Fruit fly (Drosophila melanogaster) whole organism, embryonic: Measurements from ENCODE around the gene CG7432.

Experiments used
- CG3847 ChIP-seq: fragments of 200-800 bp; sonication (Bioruptor generic); IDR thresholded peaks from 2 replicates; pipeline ENCODE4 v1.3.6; 2022; ENCODE audit warnings: missing biosample characterization, missing genetic modification characterization
- Pdp1 ChIP-seq, 2 experiments: fragments of 200-800 bp; sonication (Bioruptor generic); optimal IDR thresholded peaks; 3 replicates each; lab custom pipeline; 2016; ENCODE audit warnings: missing biosample characterization in 2 of 2, missing genetic modification characterization in 2 of 2, mild to moderate bottlenecking in 1 of 2, moderate library complexity in 1 of 2
- abd-A ChIP-seq: fragments of 200-800 bp; sonication (Bioruptor generic); optimal IDR thresholded peaks from 3 replicates; lab custom pipeline; 2019; ENCODE audit warnings: missing biosample characterization, mild to moderate bottlenecking, missing genetic modification characterization, moderate library complexity
- caup ChIP-seq: fragments of 200-800 bp; sonication (Bioruptor generic); optimal IDR thresholded peaks from 3 replicates; lab custom pipeline; 2017; ENCODE audit warnings: missing biosample characterization, mild to moderate bottlenecking, missing genetic modification characterization, moderate library complexity; ENCODE audit not compliant: severe bottlenecking
- usp ChIP-seq: fragments of >200 bp; optimal IDR thresholded peaks from 2 replicates; lab custom pipeline; 2017; ENCODE audit warnings: missing biosample characterization, missing genetic modification characterization

DNA sequence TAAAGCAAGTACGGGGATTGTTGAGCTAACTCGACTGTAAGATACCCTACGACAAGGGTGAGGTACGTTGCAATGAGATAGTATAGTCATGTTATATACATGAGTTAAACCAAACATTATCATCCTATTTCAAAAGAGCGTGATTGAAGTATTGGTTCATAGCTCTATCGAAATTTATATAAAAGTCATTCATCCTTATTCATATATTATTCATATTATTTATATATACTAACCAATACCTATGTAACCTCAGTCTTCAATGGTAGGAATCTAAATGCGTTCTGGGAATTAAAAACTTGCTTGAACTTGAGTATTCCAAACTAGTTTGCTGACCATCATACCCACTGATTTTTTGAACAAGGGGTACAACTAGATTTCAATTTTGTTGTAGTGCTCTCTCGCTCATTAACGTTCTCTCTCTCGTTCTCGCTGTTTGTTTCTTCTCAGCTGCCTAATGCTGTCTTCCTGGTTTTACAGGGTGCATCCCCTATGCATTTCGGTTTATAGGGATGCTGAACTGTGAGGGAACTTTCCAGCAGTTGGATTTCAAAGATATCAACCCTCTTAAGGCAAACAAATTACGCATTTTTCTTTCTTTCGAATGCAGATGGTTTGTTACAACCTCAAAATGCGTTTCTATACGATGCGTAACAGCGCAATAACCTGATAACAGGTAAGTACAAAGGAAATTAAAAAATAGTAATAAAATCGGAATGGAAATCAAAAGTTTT, 36.9 kb upstream of the CG7432 start:
- peak in 1 of 2 experiments; percentile 8 for TF ChIP-seq Pdp1 (GFP tag; optimal IDR thresholded peaks at IDR 0.05; lab: Kevin White, UChicago)
- TF ChIP-seq abd-A, result no peak
- no peak for TF ChIP-seq usp (GFP tag; lab: Kevin White, UChicago)
- no peak for TF ChIP-seq CG3847 (GFP tag; lab: Robert Waterston, UW)
- TF ChIP-seq caup (GFP tag; lab: Kevin White, UChicago), result peak; percentile 67
